Fruit fly (Drosophila melanogaster) whole organism: ENCODE measurements around the gene CG43182.

Experiments
- CG8478 ChIP-seq: fragments of >200 bp; optimal IDR thresholded peaks from 2 replicates; lab custom pipeline; 2018; ENCODE audit warnings: inconsistent platforms
- Dll ChIP-seq: fragments of >200 bp; optimal IDR thresholded peaks from 2 replicates; lab custom pipeline; 2017
- EcR ChIP-seq, 2 experiments: fragments of >200 bp; optimal IDR thresholded peaks; 2 replicates each; lab custom pipeline; 2017; ENCODE audit warnings: missing biosample characterization in 2 of 2, missing genetic modification characterization in 2 of 2, missing genetic modification reagents in 2 of 2
- pan ChIP-seq: fragments of >200 bp; optimal IDR thresholded peaks from 2 replicates; lab custom pipeline; 2017
- psq ChIP-seq: fragments of >200 bp; optimal IDR thresholded peaks from 2 replicates; lab custom pipeline; 2017
- usp ChIP-seq: fragments of >200 bp; optimal IDR thresholded peaks from 2 replicates; lab custom pipeline; 2017; ENCODE audit warnings: missing biosample characterization, missing genetic modification characterization, mixed read lengths

The CG43182 gene

DNA sequence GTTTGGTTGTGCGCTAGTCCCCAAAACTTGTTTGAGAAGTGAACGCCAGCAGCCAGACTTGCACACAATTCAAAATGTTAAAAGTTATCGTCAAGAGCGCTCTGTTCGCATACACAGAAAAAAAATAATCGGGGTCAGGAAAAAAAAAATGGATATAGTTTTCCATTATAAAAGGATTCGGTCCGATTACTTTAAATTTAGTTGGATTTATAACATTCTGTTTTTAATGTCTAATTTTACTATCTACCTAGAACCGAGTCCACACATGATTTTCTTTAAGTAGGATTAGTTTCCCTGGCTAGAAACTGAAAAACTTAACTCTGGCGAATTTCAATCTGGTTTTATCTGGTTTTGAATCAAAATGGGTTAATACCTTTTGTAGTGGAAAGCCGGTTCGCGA is 7.6 kb upstream of the CG43182 start:
- TF ChIP-seq Dll = no peak
- no peak for TF ChIP-seq CG8478 (lab: Kevin White, UChicago)
- TF ChIP-seq psq (lab: Kevin White, UChicago) = no peak
- TF ChIP-seq EcR (GFP tag; optimal IDR thresholded peaks at IDR 0.05; lab: Kevin White, UChicago) = no peak
- no peak for TF ChIP-seq usp (GFP tag; lab: Kevin White, UChicago)
- no peak for TF ChIP-seq pan (lab: Kevin White, UChicago)

DNA sequence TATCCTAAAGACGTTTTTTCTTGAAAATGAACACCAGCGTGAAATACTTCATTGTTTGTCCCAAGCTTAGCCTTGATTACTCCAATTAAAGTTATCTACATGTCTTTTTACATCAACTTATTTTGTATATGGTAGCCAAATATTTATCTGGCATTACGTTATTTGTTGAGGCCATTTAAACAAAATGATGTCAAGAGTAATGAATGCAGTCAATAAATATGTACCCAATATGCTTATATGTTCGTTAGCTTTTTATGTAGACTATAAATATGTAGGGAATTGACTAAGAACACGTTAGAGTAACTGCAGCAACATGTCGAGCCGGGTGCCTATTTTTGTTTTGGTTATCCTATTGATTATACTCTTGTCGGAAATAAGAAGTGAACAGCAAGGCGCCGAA is 2.6 kb upstream of the CG43182 start, which contains the start of gene CG43181:
TSS of gene CG43181 (plus strand) at position 301 of the 400 bp plus-strand sequence.
- TF ChIP-seq psq (lab: Kevin White, UChicago) = no peak
- TF ChIP-seq EcR (GFP tag; optimal IDR thresholded peaks at IDR 0.05; lab: Kevin White, UChicago) = no peak
- TF ChIP-seq Dll = no peak
- TF ChIP-seq usp (GFP tag; lab: Kevin White, UChicago) = no peak

dm6 chrX:350970-351369 is 1.9 kb upstream of the CG43182 start:
- TF ChIP-seq EcR (GFP tag; optimal IDR thresholded peaks at IDR 0.05; lab: Kevin White, UChicago) (no peak), Dll (no peak)

DNA sequence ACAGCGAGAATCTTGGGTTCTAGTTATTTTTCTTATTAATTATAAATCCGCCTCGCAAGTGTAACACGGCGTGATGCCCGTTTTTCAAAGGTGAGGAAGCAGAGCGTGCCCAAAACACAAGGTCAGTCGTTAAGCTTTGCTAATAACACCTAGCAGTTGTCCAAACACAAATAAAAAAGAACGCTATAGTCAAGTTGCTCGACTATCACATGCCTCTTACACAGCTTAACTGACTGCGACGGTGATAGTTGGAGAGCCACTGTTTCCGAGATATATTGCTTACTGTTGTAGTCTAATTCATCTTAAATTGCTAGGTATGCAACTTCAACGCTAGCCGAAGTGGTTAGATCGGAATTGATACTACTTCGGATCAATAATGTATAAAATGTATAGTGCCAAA is 1.3 kb upstream of the CG43182 start:
- TF ChIP-seq pan (lab: Kevin White, UChicago) (no peak), Dll (no peak), CG8478 (lab: Kevin White, UChicago) (no peak), EcR (GFP tag; optimal IDR thresholded peaks at IDR 0.05; lab: Kevin White, UChicago) (no peak), usp (GFP tag; lab: Kevin White, UChicago) (no peak), psq (lab: Kevin White, UChicago) (no peak)

dm6 chrX:353929-354515 is 1.2 kb downstream of the CG43182 start:
- no peak for TF ChIP-seq CG8478 (lab: Kevin White, UChicago)

dm6 chrX:356232-356631 is 3.4 kb downstream of the CG43182 start, which contains the start of gene y:
y (plus strand) TSS chrX:356509.
- TF ChIP-seq pan (lab: Kevin White, UChicago) = no peak

- TF ChIP-seq CG8478 (lab: Kevin White, UChicago) = no peak
- TF ChIP-seq usp (GFP tag; lab: Kevin White, UChicago) = no peak
- no peak for TF ChIP-seq psq (lab: Kevin White, UChicago)
- TF ChIP-seq pan (lab: Kevin White, UChicago) = no peak
- TF ChIP-seq EcR (GFP tag; optimal IDR thresholded peaks at IDR 0.05; lab: Kevin White, UChicago) = no peak
- TF ChIP-seq Dll = no peak
Observed at dm6 chrX:361418-361817, 8.6 kb downstream of the CG43182 start.

dm6 chrX:362073-362674 is 9.3 kb downstream of the CG43182 start:
- TF ChIP-seq EcR (GFP tag; optimal IDR thresholded peaks at IDR 0.05; lab: Kevin White, UChicago) (no peak), CG8478 (lab: Kevin White, UChicago) (no peak), usp (GFP tag; lab: Kevin White, UChicago) (no peak), psq (lab: Kevin White, UChicago) (no peak), pan (lab: Kevin White, UChicago) (no peak), Dll (no peak)

- no peak for TF ChIP-seq CG8478 (lab: Kevin White, UChicago)
- TF ChIP-seq pan (lab: Kevin White, UChicago) = no peak
- TF ChIP-seq usp (GFP tag; lab: Kevin White, UChicago) = no peak
- no peak for TF ChIP-seq Dll
- TF ChIP-seq psq (lab: Kevin White, UChicago) = no peak
- no peak for TF ChIP-seq EcR (GFP tag; optimal IDR thresholded peaks at IDR 0.05; lab: Kevin White, UChicago)
Observed at dm6 chrX:364006-364405, 11.1 kb downstream of the CG43182 start.

DNA sequence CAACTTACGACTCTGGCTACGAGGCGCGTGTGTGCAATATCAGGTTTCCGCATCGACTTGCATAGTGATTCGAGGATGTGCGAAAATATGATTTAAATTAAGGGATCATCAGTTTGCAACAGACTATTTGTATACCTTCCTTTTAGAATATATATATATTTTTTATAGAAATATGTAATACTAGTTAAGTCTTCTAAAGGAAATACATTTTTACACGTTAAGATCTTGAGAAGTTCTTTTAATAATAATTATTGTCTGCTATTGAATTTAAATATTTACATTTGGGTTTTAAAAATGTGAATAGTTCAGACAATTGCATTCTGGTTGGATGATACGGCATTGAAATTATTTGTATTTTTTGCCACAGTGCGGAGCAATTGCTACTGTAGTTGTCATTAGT is 14.0 kb downstream of the CG43182 start:
- TF ChIP-seq EcR (GFP tag; optimal IDR thresholded peaks at IDR 0.05; lab: Kevin White, UChicago) (no peak), CG8478 (lab: Kevin White, UChicago) (no peak), usp (GFP tag; lab: Kevin White, UChicago) (no peak), Dll (no peak), pan (lab: Kevin White, UChicago) (no peak), psq (lab: Kevin White, UChicago) (no peak)

- TF ChIP-seq psq (lab: Kevin White, UChicago) = no peak
Observed at dm6 chrX:369645-370174, 16.8 kb downstream of the CG43182 start, which contains the start of gene ac. ac (plus strand) TSS chrX:370031.

- TF ChIP-seq pan (lab: Kevin White, UChicago) (no peak), CG8478 (lab: Kevin White, UChicago) (no peak), EcR (GFP tag; optimal IDR thresholded peaks at IDR 0.05; lab: Kevin White, UChicago) (no peak), Dll (no peak), psq (lab: Kevin White, UChicago) (no peak), usp (GFP tag; lab: Kevin White, UChicago) (no peak)
Observed at dm6 chrX:377388-377787, 24.5 kb downstream of the CG43182 start.

dm6 chrX:378341-378740 is 25.5 kb downstream of the CG43182 start:
- no peak for TF ChIP-seq Dll
